Worm (Caenorhabditis elegans): ENCODE data around the gene pst-2.

DNA sequence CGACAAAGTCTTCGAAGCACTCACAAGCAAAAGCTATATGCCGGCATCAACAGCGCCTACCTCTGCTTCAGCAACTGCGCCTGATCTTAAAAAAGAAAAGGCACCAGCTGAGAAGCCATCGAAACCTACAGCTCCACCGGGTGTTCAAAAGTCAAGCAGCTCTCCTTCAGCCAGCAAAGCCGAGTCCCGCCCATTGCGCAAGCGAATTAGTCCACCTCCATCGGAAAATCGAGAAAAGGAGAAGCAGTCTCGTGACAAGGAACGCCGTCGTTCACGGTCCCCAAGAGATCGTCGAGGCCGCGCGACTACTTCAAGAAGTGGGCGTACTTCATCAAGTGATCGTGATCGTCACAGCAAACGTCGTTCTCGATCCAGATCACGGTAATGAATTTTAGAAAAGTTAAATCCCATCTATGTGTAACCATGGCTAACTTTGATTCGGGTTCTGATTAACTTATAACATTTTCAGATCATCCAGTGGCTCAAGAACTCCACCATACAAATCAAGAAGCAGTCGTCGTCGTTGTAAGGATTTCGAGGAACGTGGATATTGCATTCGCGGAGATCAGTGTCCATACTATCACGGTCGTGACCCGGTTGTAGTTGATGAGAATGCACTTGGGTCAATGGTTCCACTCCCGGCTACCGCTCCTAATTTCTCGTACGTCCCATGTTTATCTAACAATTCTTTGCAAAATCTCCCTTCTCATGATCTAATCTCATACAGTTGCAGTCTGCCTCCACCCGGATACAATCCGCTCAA, 31.8 kb downstream of the pst-2 start:
- TF ChIP-seq scrt-1 (GFP tag; IDR thresholded peaks at IDR 0.05) = no peak
- TF ChIP-seq F13C5.2 (tag; optimal IDR thresholded peaks at IDR 0.05) = no peak
- TF ChIP-seq ama-1 (optimal IDR thresholded peaks at IDR 0.05) = no peak
- TF ChIP-seq sea-1 (GFP tag; conservative IDR thresholded peaks at IDR 0.05) = no peak
- no peak for TF ChIP-seq ets-7 (tag; optimal IDR thresholded peaks at IDR 0.05)
- TF ChIP-seq ceh-36 (tag; optimal IDR thresholded peaks at IDR 0.05) = no peak
- no peak for TF ChIP-seq ceh-13 (GFP tag; optimal IDR thresholded peaks at IDR 0.05)
- TF ChIP-seq flt-1 (GFP tag; IDR thresholded peaks at IDR 0.05) = no peak
- no peak for TF ChIP-seq hmg-4 (GFP tag; optimal IDR thresholded peaks at IDR 0.05)
- no peak for TF ChIP-seq pes-1 (GFP tag; IDR thresholded peaks at IDR 0.05)
- no peak for TF ChIP-seq tra-4 (tag; optimal IDR thresholded peaks at IDR 0.05)
- no peak for TF ChIP-seq hnd-1 (tag; optimal IDR thresholded peaks at IDR 0.05)
- no peak for TF ChIP-seq tbx-11 (GFP tag; IDR thresholded peaks at IDR 0.05)

All from whole organism, early embryonic.